Fruit fly (Drosophila melanogaster): ENCODE measurements around the gene CG13460.

dm6 chr3L:15047606-15048005 is 13.9 kb downstream of the CG13460 start:
- TF ChIP-seq CG13204 (GFP tag; optimal IDR thresholded peaks at IDR 0.05) = no peak
- TF ChIP-seq EcR (GFP tag; optimal IDR thresholded peaks at IDR 0.05) = no peak
- TF ChIP-seq CG4496 (GFP tag; IDR thresholded peaks at IDR 0.05) = no peak
- TF ChIP-seq CG9948 (tag; optimal IDR thresholded peaks at IDR 0.05) = no peak
- no peak for TF ChIP-seq CG12605 (GFP tag; IDR thresholded peaks at IDR 0.05)
- no peak for TF ChIP-seq fd96Ca (GFP tag; IDR thresholded peaks at IDR 0.05)
- TF ChIP-seq CG17806 (tag; optimal IDR thresholded peaks at IDR 0.05) = no peak
- TF ChIP-seq CG32121 (GFP tag; IDR thresholded peaks at IDR 0.05) = no peak

Data from whole organism, pupa.